Worm (Caenorhabditis elegans): ENCODE measurements around the gene K10G4.3.

ce11 chrV:17296443-17296842, 31.7 kb upstream of the K10G4.3 start:
- no peak for TF ChIP-seq snpc-4 (tag; optimal IDR thresholded peaks at IDR 0.05)
- TF ChIP-seq nhr-76 (tag; optimal IDR thresholded peaks at IDR 0.05): no peak
- no peak for TF ChIP-seq mdl-1 (tag; optimal IDR thresholded peaks at IDR 0.05)
- no peak for TF ChIP-seq nhr-77 (tag; optimal IDR thresholded peaks at IDR 0.05)
- TF ChIP-seq vab-15 (tag; optimal IDR thresholded peaks at IDR 0.05): no peak
- no peak for TF ChIP-seq swsn-7 (tag; optimal IDR thresholded peaks at IDR 0.05)
- no peak for TF ChIP-seq nhr-19 (GFP tag; conservative IDR thresholded peaks at IDR 0.05)
- no peak for TF ChIP-seq ama-1 (optimal IDR thresholded peaks at IDR 0.05)
- no peak for TF ChIP-seq nhr-90 (tag; optimal IDR thresholded peaks at IDR 0.05; ENCODE audit: poor library complexity)
- TF ChIP-seq pag-3 (tag; optimal IDR thresholded peaks at IDR 0.05; ENCODE audit: borderline replicate concordance, insufficient read depth): no peak
